Fruit fly (Drosophila melanogaster) whole organism, embryonic: Measurements from ENCODE around the gene Agpat3.
A peak's percentile ranks its signal among the peaks of the same experiment; 100 is the strongest.

ENCODE experiments used
- Blimp-1 ChIP-seq: fragments of 200-800 bp; sonication (Bioruptor generic); optimal IDR thresholded peaks from 3 replicates; lab custom pipeline; 2018; ENCODE audit warnings: missing biosample characterization, missing genetic modification characterization, mild to moderate bottlenecking, moderate library complexity, missing genetic modification reagents
- CG10979 ChIP-seq: fragments of 200-800 bp; sonication (Bioruptor generic); optimal IDR thresholded peaks from 2 replicates; lab custom pipeline; 2018; ENCODE audit warnings: missing biosample characterization, mild to moderate bottlenecking, missing genetic modification characterization, moderate library complexity
- CG11696 ChIP-seq: fragments of 200-800 bp; sonication (Bioruptor generic); IDR thresholded peaks from 2 replicates; pipeline ENCODE4 v1.3.6; 2022; ENCODE audit warnings: missing biosample characterization, missing genetic modification characterization
- CG12071 ChIP-seq: fragments of 200-800 bp; sonication (Bioruptor generic); optimal IDR thresholded peaks from 3 replicates; lab custom pipeline; 2018; ENCODE audit warnings: missing biosample characterization, mild to moderate bottlenecking, missing genetic modification characterization
- CG12391 ChIP-seq: fragments of 200-800 bp; sonication (Bioruptor generic); optimal IDR thresholded peaks from 3 replicates; lab custom pipeline; 2018; ENCODE audit warnings: missing biosample characterization, mild to moderate bottlenecking, missing genetic modification characterization, moderate library complexity
- CG15269 ChIP-seq: fragments of 200-800 bp; sonication (Bioruptor generic); optimal IDR thresholded peaks from 2 replicates; lab custom pipeline; 2018; ENCODE audit warnings: missing biosample characterization, mild to moderate bottlenecking, missing genetic modification characterization, moderate library complexity
- CG31224 ChIP-seq: fragments of 200-800 bp; sonication (Bioruptor generic); IDR thresholded peaks from 2 replicates; pipeline ENCODE4 v1.3.6; 2022; ENCODE audit warnings: missing biosample characterization, missing genetic modification characterization
- CG31441 ChIP-seq: fragments of 200-800 bp; sonication (Bioruptor generic); IDR thresholded peaks from 2 replicates; pipeline ENCODE4 v1.3.6; 2022; ENCODE audit warnings: missing biosample characterization, missing genetic modification characterization
- CG3847 ChIP-seq: fragments of 200-800 bp; sonication (Bioruptor generic); IDR thresholded peaks from 2 replicates; pipeline ENCODE4 v1.3.6; 2022; ENCODE audit warnings: missing biosample characterization, missing genetic modification characterization
- CG4424 ChIP-seq: fragments of 200-800 bp; sonication (Bioruptor generic); optimal IDR thresholded peaks from 3 replicates; lab custom pipeline; 2016; ENCODE audit warnings: missing biosample characterization, missing genetic modification characterization
- CG6254 ChIP-seq: fragments of 200-800 bp; sonication (Bioruptor generic); optimal IDR thresholded peaks from 3 replicates; lab custom pipeline; 2017; ENCODE audit warnings: mild to moderate bottlenecking, missing biosample characterization, missing genetic modification reagents, missing genetic modification characterization
- CG6689 ChIP-seq: fragments of 200-800 bp; sonication (Bioruptor generic); IDR thresholded peaks from 2 replicates; pipeline ENCODE4 v1.3.6; 2022; ENCODE audit warnings: missing biosample characterization, missing genetic modification characterization
- CG7839 ChIP-seq: fragments of 200-800 bp; sonication (Bioruptor generic); optimal IDR thresholded peaks from 3 replicates; lab custom pipeline; 2018; ENCODE audit warnings: missing biosample characterization, mild to moderate bottlenecking, missing genetic modification characterization, moderate library complexity
- CG9797 ChIP-seq: fragments of 200-800 bp; sonication (Bioruptor generic); optimal IDR thresholded peaks from 3 replicates; lab custom pipeline; 2018; ENCODE audit warnings: missing biosample characterization, mild to moderate bottlenecking, missing genetic modification characterization
- CoRest ChIP-seq: fragments of 200-800 bp; sonication (Bioruptor generic); optimal IDR thresholded peaks from 3 replicates; lab custom pipeline; 2018; ENCODE audit warnings: missing biosample characterization, mild to moderate bottlenecking, missing genetic modification characterization, moderate library complexity
- Drgx ChIP-seq: fragments of 200-800 bp; sonication (Bioruptor generic); IDR thresholded peaks from 2 replicates; pipeline ENCODE4 v1.3.6; 2022; ENCODE audit warnings: missing biosample characterization, missing genetic modification characterization
- HLH3B ChIP-seq: fragments of 200-800 bp; sonication (Bioruptor generic); IDR thresholded peaks from 2 replicates; pipeline ENCODE4 v1.3.6; 2022; ENCODE audit warnings: missing biosample characterization, missing genetic modification characterization
- Hsf ChIP-seq: fragments of 200-800 bp; sonication (Bioruptor generic); optimal IDR thresholded peaks from 3 replicates; lab custom pipeline; 2016; ENCODE audit warnings: missing biosample characterization, missing genetic modification characterization
- Jarid2 ChIP-seq: fragments of 200-800 bp; sonication (Bioruptor generic); optimal IDR thresholded peaks from 3 replicates; lab custom pipeline; 2017; ENCODE audit warnings: mild to moderate bottlenecking, missing biosample characterization, missing genetic modification reagents, missing genetic modification characterization
- Med ChIP-seq: fragments of 200-800 bp; sonication (Bioruptor generic); peaks from one replicate; lab custom pipeline; 2016; ENCODE audit warnings: missing biosample characterization, missing genetic modification characterization, mild to moderate bottlenecking, inconsistent platforms, moderate library complexity
- Sox100B ChIP-seq: fragments of 200-800 bp; sonication (Bioruptor generic); optimal IDR thresholded peaks from 3 replicates; lab custom pipeline; 2018; ENCODE audit warnings: missing biosample characterization, mild to moderate bottlenecking, missing genetic modification characterization
- Trl ChIP-seq, 3 experiments: fragments of >200 bp in 2 of 3; fragments of 200-800 bp in 1 of 3; sonication (Bioruptor generic) in 1 of 3; optimal IDR thresholded peaks; 2 replicates in 1 of 3; 3 replicates in 2 of 3; lab custom pipeline; 2016 to 2017; ENCODE audit warnings: missing biosample characterization in 1 of 3, missing genetic modification characterization in 1 of 3
- ato ChIP-seq: fragments of 200-800 bp; sonication (Bioruptor generic); IDR thresholded peaks from 2 replicates; pipeline ENCODE4 v1.3.6; 2022; ENCODE audit warnings: missing biosample characterization, missing genetic modification characterization; ENCODE audit not compliant: partially characterized antibody
- bsh ChIP-seq, 2 experiments: fragments of 200-800 bp; sonication (Bioruptor generic); optimal IDR thresholded peaks; 2 replicates each; lab custom pipeline; 2017 to 2018; ENCODE audit warnings: mild to moderate bottlenecking in 2 of 2, missing biosample characterization in 2 of 2, missing genetic modification characterization in 2 of 2, moderate library complexity in 1 of 2
- caup ChIP-seq: fragments of 200-800 bp; sonication (Bioruptor generic); optimal IDR thresholded peaks from 3 replicates; lab custom pipeline; 2017; ENCODE audit warnings: missing biosample characterization, mild to moderate bottlenecking, missing genetic modification characterization, moderate library complexity; ENCODE audit not compliant: severe bottlenecking
- chinmo ChIP-seq: fragments of 200-800 bp; sonication (Bioruptor generic); IDR thresholded peaks from 4 replicates; pipeline ENCODE4 v1.3.6; 2022; ENCODE audit warnings: missing biosample characterization, missing genetic modification characterization; ENCODE audit not compliant: partially characterized antibody
- crc ChIP-seq: fragments of 200-800 bp; sonication (Bioruptor generic); optimal IDR thresholded peaks from 2 replicates; lab custom pipeline; 2016; ENCODE audit warnings: missing biosample characterization, missing genetic modification characterization
- dmrt99B ChIP-seq: fragments of 200-800 bp; sonication (Bioruptor generic); optimal IDR thresholded peaks from 2 replicates; lab custom pipeline; 2018; ENCODE audit warnings: missing biosample characterization, mild to moderate bottlenecking, missing genetic modification characterization, moderate library complexity
- dpn ChIP-seq, 2 experiments: fragments of 200-800 bp; sonication (Bioruptor generic); optimal IDR thresholded peaks; 3 replicates each; lab custom pipeline; 2016; ENCODE audit warnings: missing biosample characterization in 2 of 2, missing genetic modification characterization in 2 of 2
- emc ChIP-seq: fragments of 200-800 bp; sonication (Bioruptor generic); optimal IDR thresholded peaks from 2 replicates; lab custom pipeline; 2016; ENCODE audit warnings: missing biosample characterization, missing genetic modification characterization
- fd96Cb ChIP-seq: fragments of 200-800 bp; sonication (Bioruptor generic); optimal IDR thresholded peaks from 2 replicates; lab custom pipeline; 2018; ENCODE audit warnings: missing biosample characterization, mild to moderate bottlenecking, missing genetic modification characterization, moderate library complexity
- gem ChIP-seq: fragments of 200-800 bp; sonication (Bioruptor generic); optimal IDR thresholded peaks from 2 replicates; lab custom pipeline; 2019; ENCODE audit warnings: missing biosample characterization, mild to moderate bottlenecking, missing genetic modification characterization, moderate library complexity
- grau ChIP-seq: fragments of 200-800 bp; optimal IDR thresholded peaks from 3 replicates; lab custom pipeline; 2019; ENCODE audit warnings: missing biosample characterization, mild to moderate bottlenecking, missing genetic modification characterization, moderate library complexity
- gro ChIP-seq: fragments of 200-800 bp; sonication (Bioruptor generic); optimal IDR thresholded peaks from 2 replicates; lab custom pipeline; 2016; ENCODE audit warnings: missing biosample characterization, missing genetic modification characterization
- hb ChIP-seq: fragments of 200-800 bp; sonication (Bioruptor generic); IDR thresholded peaks from 3 replicates; pipeline ENCODE4 v1.3.6; 2022; ENCODE audit warnings: missing biosample characterization, missing genetic modification characterization; ENCODE audit not compliant: partially characterized antibody
- kni ChIP-seq: fragments of 200-800 bp; sonication (Bioruptor generic); optimal IDR thresholded peaks from 3 replicates; lab custom pipeline; 2017; ENCODE audit warnings: mild to moderate bottlenecking, missing biosample characterization, missing genetic modification reagents, missing genetic modification characterization
- lbe ChIP-seq: fragments of 200-800 bp; sonication (Bioruptor generic); optimal IDR thresholded peaks from 2 replicates; lab custom pipeline; 2016; ENCODE audit warnings: missing biosample characterization, mild to moderate bottlenecking, missing genetic modification characterization
- nom ChIP-seq: fragments of 200-800 bp; sonication (Bioruptor generic); optimal IDR thresholded peaks from 2 replicates; lab custom pipeline; 2017; ENCODE audit warnings: missing biosample characterization, missing genetic modification characterization, mild to moderate bottlenecking, moderate library complexity, missing genetic modification reagents
- sens ChIP-seq: fragments of 200-800 bp; sonication (Bioruptor generic); peaks from one replicate; lab custom pipeline; 2016; ENCODE audit warnings: missing biosample characterization, missing genetic modification characterization
- sqz ChIP-seq: fragments of 200-800 bp; sonication (Bioruptor generic); optimal IDR thresholded peaks from 3 replicates; lab custom pipeline; 2018; ENCODE audit warnings: missing biosample characterization, mild to moderate bottlenecking, missing genetic modification characterization
- sug ChIP-seq: fragments of 200-800 bp; optimal IDR thresholded peaks from 2 replicates; lab custom pipeline; 2019; ENCODE audit warnings: missing biosample characterization, mild to moderate bottlenecking, missing genetic modification characterization, moderate library complexity
- z ChIP-seq: fragments of 200-800 bp; sonication (Bioruptor generic); IDR thresholded peaks from 3 replicates; pipeline ENCODE4 v1.3.6; 2022; ENCODE audit warnings: missing biosample characterization, missing genetic modification characterization
- zfh2 ChIP-seq: fragments of 200-800 bp; sonication (Bioruptor generic); optimal IDR thresholded peaks from 2 replicates; lab custom pipeline; 2016; ENCODE audit warnings: missing biosample characterization, missing genetic modification characterization

The Agpat3 gene

DNA sequence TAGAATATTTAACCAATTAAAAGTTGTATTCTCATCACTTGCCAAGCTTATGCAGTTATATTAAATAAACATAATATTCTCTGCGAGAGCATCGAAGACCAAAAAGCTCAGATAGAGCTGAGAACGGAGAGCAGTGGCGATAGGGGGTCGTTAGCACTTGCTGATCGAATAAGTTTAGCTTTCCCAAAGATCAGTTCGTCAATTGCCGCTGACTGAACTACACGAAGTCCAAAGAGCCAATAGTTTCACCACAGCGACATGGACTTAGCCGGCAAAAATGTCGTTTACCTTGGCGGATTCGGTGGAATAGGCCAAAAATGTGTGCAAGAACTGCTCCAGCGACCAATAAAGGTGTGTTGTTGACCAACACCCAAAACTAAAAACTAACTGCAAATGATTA, 17.6 kb downstream of the Agpat3 start, which contains the start of gene CG4842:
CG4842 (plus strand) TSS at position 191 of the 400 bp plus-strand sequence.
- TF ChIP-seq Trl (optimal IDR thresholded peaks at IDR 0.05; lab: Kevin White, UChicago), result peak in 1 of 2 experiments; percentile 28
- TF ChIP-seq Trl (GFP tag; optimal IDR thresholded peaks at IDR 0.05; lab: Kevin White, UChicago), result no peak
- TF ChIP-seq zfh2 (GFP tag; lab: Kevin White, UChicago), result no peak
- peak; percentile 46 for TF ChIP-seq Med (GFP tag; lab: Kevin White, UChicago)
- TF ChIP-seq chinmo (GFP tag; lab: Robert Waterston, UW), result 0 out of 4 replicates have a peak, but pooled peaks have one; percentile 57
- peak; percentile 29 for TF ChIP-seq sug (tag; lab: Kevin White, UChicago)
- TF ChIP-seq CG6689, result no peak

DNA sequence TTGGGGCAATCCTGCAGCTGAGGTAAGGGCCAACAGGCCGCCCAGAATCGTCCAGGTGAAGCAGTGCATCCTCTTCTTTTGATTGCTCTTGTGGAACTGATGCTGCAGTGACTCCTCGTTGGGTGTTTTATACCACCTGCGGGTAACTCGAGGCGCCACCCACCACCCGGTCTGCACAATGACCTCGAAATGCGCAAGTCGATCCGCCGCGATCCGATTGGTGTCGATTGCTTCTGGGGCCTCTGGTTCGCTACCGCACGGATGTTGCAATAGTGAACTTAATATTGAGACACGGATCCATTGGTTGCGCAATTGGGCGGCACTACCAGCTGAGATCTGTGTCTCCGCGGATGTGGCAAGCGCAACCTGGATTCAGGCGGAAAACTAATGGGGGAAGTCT, 18.5 kb downstream of the Agpat3 start, which contains the start of gene Cpr72Ec:
Cpr72Ec (minus strand) TSS at position 101 of the 400 bp plus-strand sequence.
- TF ChIP-seq dmrt99B (tag; lab: Kevin White, UChicago) (no peak), chinmo (GFP tag; lab: Robert Waterston, UW) (0 out of 4 replicates have a peak, but pooled peaks have one; percentile 22)

DNA sequence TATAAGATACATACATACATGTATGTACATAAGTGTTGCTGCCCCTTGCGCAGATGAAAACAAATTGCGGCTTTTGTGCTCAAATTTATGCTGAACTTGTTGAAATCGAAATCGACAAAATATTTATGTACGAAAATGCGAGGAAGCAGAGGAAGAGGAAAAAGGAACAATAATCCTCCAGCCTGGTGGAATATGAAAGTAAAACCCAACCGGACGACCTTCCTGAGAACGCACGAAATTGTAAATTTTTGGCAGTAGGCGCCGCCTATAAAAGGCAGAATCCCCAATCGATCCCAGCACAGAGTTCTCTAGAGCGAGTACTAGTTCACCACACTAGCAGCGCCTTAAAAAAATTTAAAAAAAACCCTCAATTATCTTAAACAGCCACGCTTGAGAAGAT, 21.2 kb downstream of the Agpat3 start, which contains the start of gene Cpr72Eb:
Cpr72Eb (plus strand) TSS at position 301 of the 400 bp plus-strand sequence.
- TF ChIP-seq ato (GFP tag; lab: Robert Waterston, UW) (no peak), Jarid2 (no peak), CG12071 (GFP tag; lab: Kevin White, UChicago) (no peak), caup (no peak), gro (GFP tag; lab: Kevin White, UChicago) (no peak), CG15269 (no peak), gem (no peak), crc (no peak), CG31441 (GFP tag; lab: Robert Waterston, UW) (no peak), dpn (GFP tag; optimal IDR thresholded peaks at IDR 0.05; lab: Kevin White, UChicago) (no peak), Sox100B (GFP tag; lab: Kevin White, UChicago) (no peak), CG11696 (GFP tag; lab: Robert Waterston, UW) (no peak), emc (GFP tag; lab: Kevin White, UChicago) (no peak), CG3847 (GFP tag; lab: Robert Waterston, UW) (no peak), nom (GFP tag; lab: Kevin White, UChicago) (no peak), z (GFP tag; lab: Robert Waterston, UW) (no peak), CoRest (tag; lab: Kevin White, UChicago) (no peak)
- TF ChIP-seq, all 482 proteins: peak for 0

DNA sequence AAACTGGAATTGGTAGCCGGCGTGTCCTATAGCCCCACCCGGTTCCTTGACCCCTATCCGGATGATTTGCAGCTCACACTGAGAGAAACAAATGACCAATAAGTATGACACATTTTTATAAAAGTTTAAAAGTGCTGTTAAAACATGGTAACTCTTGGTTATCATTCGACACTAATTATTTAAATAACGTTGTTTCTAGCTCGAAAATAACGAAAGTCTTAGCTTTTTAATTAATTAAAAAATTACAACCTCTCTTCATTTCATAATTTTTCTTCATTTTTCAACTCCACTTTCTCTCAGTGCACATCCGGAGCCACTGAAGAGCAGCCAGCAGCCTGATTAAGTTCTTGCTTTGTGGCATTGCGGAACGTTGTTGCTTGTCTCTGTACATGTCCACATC, 21.6 kb downstream of the Agpat3 start:
- TF ChIP-seq CG6254 (GFP tag; lab: Kevin White, UChicago), result no peak
- no peak for TF ChIP-seq HLH3B (GFP tag; lab: Robert Waterston, UW)
- TF ChIP-seq lbe, result peak; percentile 47
- no peak for TF ChIP-seq CG9797 (GFP tag; lab: Kevin White, UChicago)
- TF ChIP-seq nom (GFP tag; lab: Kevin White, UChicago), result peak; percentile 89
- peak; percentile 63 for TF ChIP-seq Drgx (GFP tag; lab: Robert Waterston, UW)
- peak in 1 of 2 experiments; percentile 64 for TF ChIP-seq bsh (GFP tag; optimal IDR thresholded peaks at IDR 0.05; lab: Kevin White, UChicago)
- TF ChIP-seq grau (tag; lab: Kevin White, UChicago), result peak; percentile 5
- TF ChIP-seq CG12391 (tag; lab: Kevin White, UChicago), result peak; percentile 1
- peak; percentile 30 for TF ChIP-seq Blimp-1 (GFP tag; lab: Kevin White, UChicago)
- TF ChIP-seq kni (GFP tag; lab: Kevin White, UChicago), result no peak
- no peak for TF ChIP-seq sqz (GFP tag; lab: Kevin White, UChicago)
- TF ChIP-seq fd96Cb (tag; lab: Kevin White, UChicago), result peak; percentile 13
- TF ChIP-seq hb (GFP tag; lab: Robert Waterston, UW), result no peak
- TF ChIP-seq Sox100B (GFP tag; lab: Kevin White, UChicago), result peak; percentile 6
- TF ChIP-seq CG4424 (GFP tag; lab: Kevin White, UChicago), result peak; percentile 9
- peak; percentile 75 for TF ChIP-seq sens
- no peak for TF ChIP-seq CG31224 (GFP tag; lab: Robert Waterston, UW)
- peak; percentile 8 for TF ChIP-seq CG7839
- TF ChIP-seq Med (GFP tag; lab: Kevin White, UChicago), result peak; percentile 44
- TF ChIP-seq Hsf (GFP tag; lab: Kevin White, UChicago), result peak; percentile 6
- peak; percentile 16 for TF ChIP-seq CG10979
